Fruit fly (Drosophila melanogaster) whole organism, embryonic: Measurements from ENCODE around the gene Muc68D.

ENCODE experiments used
- CG10431 ChIP-seq: fragments of 200-800 bp; sonication (Bioruptor generic); optimal IDR thresholded peaks from 3 replicates; lab custom pipeline; 2018; ENCODE audit warnings: missing biosample characterization, mild to moderate bottlenecking, missing genetic modification characterization
- CG11504 ChIP-seq: fragments of 200-800 bp; sonication (Bioruptor generic); optimal IDR thresholded peaks from 3 replicates; lab custom pipeline; 2019; ENCODE audit warnings: missing biosample characterization, mild to moderate bottlenecking, missing genetic modification characterization, moderate library complexity
- CG11695 ChIP-seq: fragments of 200-800 bp; sonication (Bioruptor generic); IDR thresholded peaks from 3 replicates; pipeline ENCODE4 v1.3.6; 2022; ENCODE audit warnings: missing biosample characterization, missing genetic modification characterization
- CG13287 ChIP-seq: fragments of 200-800 bp; sonication (Bioruptor generic); IDR thresholded peaks from 2 replicates; pipeline ENCODE4 v1.3.6; 2022; ENCODE audit warnings: missing biosample characterization, missing genetic modification characterization; ENCODE audit not compliant: partially characterized antibody
- CG3281 ChIP-seq: fragments of 200-800 bp; sonication (Bioruptor generic); optimal IDR thresholded peaks from 3 replicates; lab custom pipeline; 2017; ENCODE audit warnings: missing biosample characterization, mild to moderate bottlenecking, missing genetic modification characterization
- CG3847 ChIP-seq: fragments of 200-800 bp; sonication (Bioruptor generic); IDR thresholded peaks from 2 replicates; pipeline ENCODE4 v1.3.6; 2022; ENCODE audit warnings: missing biosample characterization, missing genetic modification characterization
- CG4617 ChIP-seq: fragments of 200-800 bp; sonication (Bioruptor generic); optimal IDR thresholded peaks from 3 replicates; lab custom pipeline; 2016; ENCODE audit warnings: missing biosample characterization, missing genetic modification characterization, borderline replicate concordance
- CG7928 ChIP-seq: fragments of 200-800 bp; sonication (Bioruptor generic); optimal IDR thresholded peaks from 2 replicates; lab custom pipeline; 2017; ENCODE audit warnings: missing biosample characterization, mild to moderate bottlenecking, missing genetic modification characterization
- Camta ChIP-seq: fragments of 200-800 bp; sonication (Bioruptor generic); optimal IDR thresholded peaks from 2 replicates; lab custom pipeline; 2016; ENCODE audit warnings: missing biosample characterization, missing genetic modification characterization
- Elba2 ChIP-seq: fragments of 200-800 bp; sonication (Bioruptor generic); optimal IDR thresholded peaks from 3 replicates; lab custom pipeline; 2016; ENCODE audit warnings: missing biosample characterization, missing genetic modification characterization
- Fer3 ChIP-seq: fragments of 200-800 bp; sonication (Bioruptor generic); optimal IDR thresholded peaks from 2 replicates; lab custom pipeline; 2018; ENCODE audit warnings: missing biosample characterization, mild to moderate bottlenecking, missing genetic modification characterization, moderate library complexity
- HHEX ChIP-seq: fragments of 200-800 bp; sonication (Bioruptor generic); optimal IDR thresholded peaks from 3 replicates; lab custom pipeline; 2017; ENCODE audit warnings: missing biosample characterization, mild to moderate bottlenecking, missing genetic modification characterization, missing genetic modification reagents
- Hr78 ChIP-seq, 2 experiments: fragments of 200-800 bp in 1 of 2; fragments of >200 bp in 1 of 2; sonication (Bioruptor generic) in 1 of 2; optimal IDR thresholded peaks; 2 replicates each; lab custom pipeline; 2017 to 2019; ENCODE audit warnings: missing biosample characterization in 2 of 2, missing genetic modification characterization in 2 of 2, mild to moderate bottlenecking in 1 of 2, moderate library complexity in 1 of 2
- MESR4 ChIP-seq: fragments of 200-800 bp; sonication (Bioruptor generic); optimal IDR thresholded peaks from 2 replicates; lab custom pipeline; 2018; ENCODE audit warnings: missing biosample characterization, mild to moderate bottlenecking, missing genetic modification characterization, moderate library complexity
- Med ChIP-seq: fragments of 200-800 bp; sonication (Bioruptor generic); peaks from one replicate; lab custom pipeline; 2016; ENCODE audit warnings: missing biosample characterization, missing genetic modification characterization, mild to moderate bottlenecking, inconsistent platforms, moderate library complexity
- Scr ChIP-seq: fragments of 200-800 bp; sonication (Bioruptor generic); IDR thresholded peaks from 2 replicates; pipeline ENCODE4 v1.3.6; 2022; ENCODE audit warnings: missing biosample characterization, missing genetic modification characterization; ENCODE audit not compliant: partially characterized antibody
- Xbp1 ChIP-seq: fragments of 200-800 bp; sonication (Bioruptor generic); optimal IDR thresholded peaks from 3 replicates; lab custom pipeline; 2016; ENCODE audit warnings: missing biosample characterization, mild to moderate bottlenecking, missing genetic modification characterization
- YL-1 ChIP-seq: fragments of 200-800 bp; sonication (Bioruptor generic); optimal IDR thresholded peaks from 3 replicates; lab custom pipeline; 2017; ENCODE audit warnings: missing biosample characterization, mild to moderate bottlenecking, missing genetic modification characterization
- abd-A ChIP-seq: fragments of 200-800 bp; sonication (Bioruptor generic); optimal IDR thresholded peaks from 3 replicates; lab custom pipeline; 2019; ENCODE audit warnings: missing biosample characterization, mild to moderate bottlenecking, missing genetic modification characterization, moderate library complexity
- bbx ChIP-seq: fragments of 200-800 bp; sonication (Bioruptor generic); IDR thresholded peaks from 2 replicates; pipeline ENCODE4 v1.3.6; 2022; ENCODE audit warnings: missing biosample characterization, missing genetic modification characterization; ENCODE audit not compliant: partially characterized antibody
- chinmo ChIP-seq: fragments of 200-800 bp; sonication (Bioruptor generic); IDR thresholded peaks from 4 replicates; pipeline ENCODE4 v1.3.6; 2022; ENCODE audit warnings: missing biosample characterization, missing genetic modification characterization; ENCODE audit not compliant: partially characterized antibody
- crp ChIP-seq, 2 experiments: fragments of 200-800 bp; sonication (Bioruptor generic); optimal IDR thresholded peaks; 2 replicates in 1 of 2; 3 replicates in 1 of 2; lab custom pipeline; 2017; ENCODE audit warnings: missing biosample characterization in 2 of 2, missing genetic modification characterization in 2 of 2, mild to moderate bottlenecking in 1 of 2, moderate library complexity in 1 of 2
- en ChIP-seq: fragments of 200-800 bp; sonication (Bioruptor generic); optimal IDR thresholded peaks from 2 replicates; lab custom pipeline; 2016; ENCODE audit warnings: missing biosample characterization, missing genetic modification characterization
- hb ChIP-seq: fragments of 200-800 bp; sonication (Bioruptor generic); IDR thresholded peaks from 3 replicates; pipeline ENCODE4 v1.3.6; 2022; ENCODE audit warnings: missing biosample characterization, missing genetic modification characterization; ENCODE audit not compliant: partially characterized antibody
- inv ChIP-seq: fragments of 200-800 bp; sonication (Bioruptor generic); IDR thresholded peaks from 2 replicates; pipeline ENCODE4 v1.3.6; 2022; ENCODE audit warnings: missing biosample characterization, missing genetic modification characterization; ENCODE audit not compliant: partially characterized antibody
- kah ChIP-seq: fragments of 200-800 bp; sonication (Bioruptor generic); optimal IDR thresholded peaks from 2 replicates; lab custom pipeline; 2018; ENCODE audit warnings: missing biosample characterization, mild to moderate bottlenecking, missing genetic modification characterization
- ken ChIP-seq: fragments of 200-800 bp; sonication (Bioruptor generic); IDR thresholded peaks from 3 replicates; pipeline ENCODE4 v1.3.6; 2022; ENCODE audit warnings: missing biosample characterization, missing genetic modification characterization
- knrl ChIP-seq: fragments of 200-800 bp; sonication (Bioruptor generic); IDR thresholded peaks from 3 replicates; pipeline ENCODE4 v1.3.6; 2022; ENCODE audit warnings: missing biosample characterization, missing genetic modification characterization; ENCODE audit not compliant: partially characterized antibody
- lmd ChIP-seq: fragments of 200-800 bp; sonication (Bioruptor generic); IDR thresholded peaks from 2 replicates; pipeline ENCODE4 v1.3.6; 2022; ENCODE audit warnings: missing biosample characterization, missing genetic modification characterization
- mam ChIP-seq: fragments of 200-800 bp; sonication (Bioruptor generic); optimal IDR thresholded peaks from 3 replicates; lab custom pipeline; 2016; ENCODE audit warnings: missing biosample characterization, missing genetic modification characterization
- nom ChIP-seq: fragments of 200-800 bp; sonication (Bioruptor generic); optimal IDR thresholded peaks from 2 replicates; lab custom pipeline; 2017; ENCODE audit warnings: missing biosample characterization, missing genetic modification characterization, mild to moderate bottlenecking, moderate library complexity, missing genetic modification reagents
- otp ChIP-seq: fragments of 200-800 bp; sonication (Bioruptor generic); IDR thresholded peaks from 3 replicates; pipeline ENCODE4, ENCODE4 v1.3.6; 2022; ENCODE audit warnings: missing biosample characterization, missing genetic modification characterization
- pfk ChIP-seq: fragments of 200-800 bp; sonication (Bioruptor generic); optimal IDR thresholded peaks from 2 replicates; lab custom pipeline; 2018; ENCODE audit warnings: missing biosample characterization, mild to moderate bottlenecking, missing genetic modification characterization, moderate library complexity
- phol ChIP-seq: fragments of 200-800 bp; sonication (Bioruptor generic); optimal IDR thresholded peaks from 3 replicates; lab custom pipeline; 2018; ENCODE audit warnings: missing biosample characterization, mild to moderate bottlenecking, missing genetic modification characterization, moderate library complexity
- sc ChIP-seq, 3 experiments: fragments of >200 bp in 2 of 3; fragments of 200-800 bp in 1 of 3; sonication (Bioruptor generic) in 1 of 3; optimal IDR thresholded peaks; 2 replicates in 2 of 3; 3 replicates in 1 of 3; lab custom pipeline; 2017; ENCODE audit warnings: mild to moderate bottlenecking in 1 of 3, missing biosample characterization in 1 of 3, missing genetic modification characterization in 1 of 3, missing genetic modification reagents in 1 of 3
- sens ChIP-seq: fragments of 200-800 bp; sonication (Bioruptor generic); peaks from one replicate; lab custom pipeline; 2016; ENCODE audit warnings: missing biosample characterization, missing genetic modification characterization
- sim ChIP-seq: fragments of 200-800 bp; sonication (Bioruptor generic); IDR thresholded peaks from 2 replicates; pipeline ENCODE4 v1.3.6; 2022; ENCODE audit warnings: missing biosample characterization, missing genetic modification characterization
- trh ChIP-seq: fragments of 200-800 bp; sonication (Bioruptor generic); optimal IDR thresholded peaks from 2 replicates; lab custom pipeline; 2016; ENCODE audit warnings: missing biosample characterization, missing genetic modification characterization
- twi ChIP-seq: fragments of 200-800 bp; optimal IDR thresholded peaks from 2 replicates; lab custom pipeline; 2019; ENCODE audit warnings: missing biosample characterization, mild to moderate bottlenecking, missing genetic modification characterization, moderate library complexity
- unc-4 ChIP-seq: fragments of 200-800 bp; sonication (Bioruptor generic); IDR thresholded peaks from 2 replicates; pipeline ENCODE4 v1.3.6; 2022; ENCODE audit warnings: missing biosample characterization, missing genetic modification characterization; ENCODE audit not compliant: partially characterized antibody
- vnd ChIP-seq: fragments of 200-800 bp; sonication (Bioruptor generic); IDR thresholded peaks from 3 replicates; pipeline ENCODE4 v1.3.6; 2022; ENCODE audit warnings: missing biosample characterization, missing genetic modification characterization; ENCODE audit not compliant: partially characterized antibody

The Muc68D gene

DNA sequence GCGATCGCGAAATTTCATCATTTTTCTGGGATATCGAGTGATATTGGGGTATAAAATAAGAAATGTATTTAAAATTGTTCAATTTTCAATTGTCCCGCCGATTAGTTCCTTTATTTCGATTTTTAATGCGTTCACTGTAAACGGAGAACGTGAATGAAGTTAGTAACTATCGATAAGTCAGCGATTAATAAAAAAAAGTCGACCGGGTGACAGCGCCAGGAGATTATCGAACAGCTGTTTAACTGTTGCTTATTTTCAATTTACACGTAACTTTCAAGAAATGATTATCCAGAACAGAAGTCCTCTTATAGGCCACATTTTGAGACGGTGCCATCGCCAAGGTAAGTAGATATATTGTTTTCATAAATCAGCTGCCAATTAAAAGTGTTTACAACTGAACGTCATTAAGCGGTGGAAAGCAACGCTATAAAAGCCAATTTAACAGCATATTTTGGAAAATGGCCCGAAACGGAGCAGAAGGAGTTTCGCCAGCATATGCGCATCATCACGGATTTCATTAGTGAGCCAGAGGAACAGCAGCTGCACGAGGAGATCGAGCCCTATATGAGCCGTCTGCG lies 43.4 kb upstream of the Muc68D start, which contains the start of gene CG14130 (continued):
- no peak for TF ChIP-seq ken (GFP tag; lab: Robert Waterston, UW)
- TF ChIP-seq trh = no peak
- TF ChIP-seq bbx = peak; percentile 94
- no peak for TF ChIP-seq CG3847
- TF ChIP-seq Fer3 (tag; lab: Kevin White, UChicago) = no peak
- peak; percentile 84 for TF ChIP-seq knrl (GFP tag; lab: Robert Waterston, UW)
- TF ChIP-seq sens (GFP tag; lab: Kevin White, UChicago) = peak; percentile 81
- peak; percentile 1 for TF ChIP-seq phol (tag; lab: Kevin White, UChicago)
- TF ChIP-seq CG10431 (GFP tag; lab: Kevin White, UChicago) = no peak
- TF ChIP-seq hb = peak; percentile 87
- peak; percentile 6 for TF ChIP-seq YL-1
- peak; percentile 50 to 95 for TF ChIP-seq crp (GFP tag; optimal IDR thresholded peaks at IDR 0.05; lab: Kevin White, UChicago)
- TF ChIP-seq CG11504 (tag; lab: Kevin White, UChicago) = peak; percentile 94
- no peak for TF ChIP-seq nom
- TF ChIP-seq Scr (GFP tag; lab: Robert Waterston, UW) = peak; percentile 90
- TF ChIP-seq Xbp1 (GFP tag; lab: Kevin White, UChicago) = peak; percentile 31
- TF ChIP-seq Med (GFP tag; lab: Kevin White, UChicago) = peak; percentile 75
- no peak for TF ChIP-seq Hr78 (GFP tag; optimal IDR thresholded peaks at IDR 0.05; lab: Kevin White, UChicago)
- peak; percentile 10 for TF ChIP-seq MESR4
- no peak for TF ChIP-seq sc (optimal IDR thresholded peaks at IDR 0.05; lab: Kevin White, UChicago)
- no peak for TF ChIP-seq sc (GFP tag; optimal IDR thresholded peaks at IDR 0.05; lab: Kevin White, UChicago)
- no peak for TF ChIP-seq en (GFP tag; lab: Kevin White, UChicago)
- TF ChIP-seq Elba2 (GFP tag; lab: Kevin White, UChicago) = peak; percentile 62
- no peak for TF ChIP-seq pfk (GFP tag; lab: Kevin White, UChicago)
- peak; percentile 22 for TF ChIP-seq CG4617 (GFP tag; lab: Kevin White, UChicago)
- TF ChIP-seq otp (GFP tag; lab: Robert Waterston, UW) = no peak
- TF ChIP-seq vnd (GFP tag; lab: Robert Waterston, UW) = peak; percentile 79
- no peak for TF ChIP-seq twi (tag; lab: Kevin White, UChicago)
- TF ChIP-seq CG13287 (GFP tag; lab: Robert Waterston, UW) = peak; percentile 98
- TF ChIP-seq inv = peak; percentile 79
- no peak for TF ChIP-seq mam (GFP tag; lab: Kevin White, UChicago)
- no peak for TF ChIP-seq CG7928
- TF ChIP-seq abd-A (tag; lab: Kevin White, UChicago) = no peak
- TF ChIP-seq lmd (GFP tag; lab: Robert Waterston, UW) = no peak
- peak; percentile 92 for TF ChIP-seq unc-4 (GFP tag; lab: Robert Waterston, UW)
- no peak for TF ChIP-seq sim (GFP tag; lab: Robert Waterston, UW)
- no peak for TF ChIP-seq Camta (GFP tag; lab: Kevin White, UChicago)
- peak; percentile 92 for TF ChIP-seq chinmo (GFP tag; lab: Robert Waterston, UW)
- TF ChIP-seq, all 482 proteins: peak for 69

DNA sequence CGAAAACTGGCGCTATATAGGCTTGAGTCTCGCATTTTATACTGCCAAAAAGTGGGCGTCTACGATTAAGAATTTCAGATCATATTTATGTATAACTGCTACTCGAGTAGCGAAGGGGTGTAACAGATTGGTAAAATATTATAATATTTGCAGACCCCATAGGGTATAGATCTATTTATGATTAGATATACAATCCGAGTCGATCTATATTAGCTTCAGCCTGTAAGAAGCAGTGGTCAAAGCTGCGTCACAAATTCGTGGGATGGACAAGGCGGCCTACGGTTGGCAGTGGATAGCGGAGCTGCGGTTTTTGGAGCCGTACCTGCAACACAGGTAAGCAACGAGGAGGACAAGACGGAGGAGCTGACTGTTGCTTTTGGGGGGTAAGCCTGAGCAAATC lies 42.7 kb upstream of the Muc68D start, which contains the start of gene Cubn2:
Gene Cubn2 (minus strand): TSS at position 101 of the 400 bp plus-strand sequence.
- TF ChIP-seq CG3281 (GFP tag; lab: Kevin White, UChicago) (no peak), kah (GFP tag; lab: Kevin White, UChicago) (no peak), HHEX (no peak), CG11695 (GFP tag; lab: Robert Waterston, UW) (no peak)
